Worm (Caenorhabditis elegans): ENCODE data around the gene C33F10.14.
A peak's percentile ranks its signal among the peaks of the same experiment; 100 is the strongest.

C33F10.14 gene

ce11 chrII:4791272-4791671, 5.9 kb upstream of the C33F10.14 start, which contains the start of gene F26G1.1 (continued):
- TF ChIP-seq ceh-27 (GFP tag; optimal IDR thresholded peaks at IDR 0.05) (peak; percentile 77), madf-6 (GFP tag; IDR thresholded peaks at IDR 0.05) (peak; percentile 68), snpc-4 (GFP tag; optimal IDR thresholded peaks at IDR 0.05) (no peak), snpc-4 (tag; optimal IDR thresholded peaks at IDR 0.05) (peak in 1 of 4 experiments; percentile 25), lin-35 (GFP tag; optimal IDR thresholded peaks at IDR 0.05) (peak in 1 of 3 experiments; percentile 86), ZK185.1 (tag; optimal IDR thresholded peaks at IDR 0.05; ENCODE audit: poor library complexity, severe bottlenecking) (peak; percentile 84), lin-54 (GFP tag; optimal IDR thresholded peaks at IDR 0.05) (peak; percentile 82), tlf-1 (GFP tag; optimal IDR thresholded peaks at IDR 0.05) (peak; percentile 6), hmg-20 (GFP tag; IDR thresholded peaks at IDR 0.05) (0 out of 2 replicates have a peak, but pooled peaks have one; percentile 37), pha-4 (tag; optimal IDR thresholded peaks at IDR 0.05) (no peak), nfyb-1 (GFP tag; IDR thresholded peaks at IDR 0.05) (peak; percentile 53; the same call in 1 of the 2 replicates), F23B12.7 (tag; optimal IDR thresholded peaks at IDR 0.05; ENCODE audit: insufficient read depth) (peak; percentile 2), nfya-2 (GFP tag; IDR thresholded peaks at IDR 0.05) (no peak), let-607 (tag; optimal IDR thresholded peaks at IDR 0.05) (peak in 1 of 2 experiments; percentile 34), bed-2 (GFP tag; IDR thresholded peaks at IDR 0.05) (peak; percentile 60; the same call in 1 of the 2 replicates), B0336.3 (GFP tag; IDR thresholded peaks at IDR 0.05) (no peak), hlh-12 (tag; optimal IDR thresholded peaks at IDR 0.05) (no peak), Y53G8AR.9 (GFP tag; conservative IDR thresholded peaks at IDR 0.05) (no peak), egrh-3 (GFP tag; IDR thresholded peaks at IDR 0.05) (peak; percentile 37), F33H1.4 (GFP tag; IDR thresholded peaks at IDR 0.05) (peak; percentile 55), lir-1 (GFP tag; conservative IDR thresholded peaks at IDR 0.05) (peak; percentile 57; the same call in 1 of the 2 replicates), sptf-2 (GFP tag; optimal IDR thresholded peaks at IDR 0.05) (no peak)

ce11 chrII:4793320-4793719, 3.9 kb upstream of the C33F10.14 start:
- 0 out of 2 replicates have a peak, but pooled peaks have one; percentile 12 for TF ChIP-seq attf-6 (GFP tag; IDR thresholded peaks at IDR 0.05)
- TF ChIP-seq efl-1 (GFP tag; optimal IDR thresholded peaks at IDR 0.05), result no peak

- no peak for TF ChIP-seq F10E7.11 (tag; optimal IDR thresholded peaks at IDR 0.05)
- TF ChIP-seq dpff-1 (tag; optimal IDR thresholded peaks at IDR 0.05), result no peak
- no peak for TF ChIP-seq attf-5 (GFP tag; optimal IDR thresholded peaks at IDR 0.05)
- no peak for TF ChIP-seq C06A6.2 (GFP tag; conservative IDR thresholded peaks at IDR 0.05)
- TF ChIP-seq madf-10 (tag; optimal IDR thresholded peaks at IDR 0.05), result no peak
- TF ChIP-seq ztf-18 (tag; optimal IDR thresholded peaks at IDR 0.05), result no peak
- TF ChIP-seq nhr-27 (tag; optimal IDR thresholded peaks at IDR 0.05), result no peak
- no peak for TF ChIP-seq ceh-58 (GFP tag; IDR thresholded peaks at IDR 0.05)
- no peak for TF ChIP-seq mcd-1 (GFP tag; IDR thresholded peaks at IDR 0.05)
- no peak for TF ChIP-seq ztf-6 (GFP tag; IDR thresholded peaks at IDR 0.05)
- no peak for TF ChIP-seq ekl-4 (GFP tag; IDR thresholded peaks at IDR 0.05)
- TF ChIP-seq B0019.2 (GFP tag; conservative IDR thresholded peaks at IDR 0.05), result no peak
Measured at ce11 chrII:4795461-4795860, 1.7 kb upstream of the C33F10.14 start, which contains the start of gene C33F10.4. Gene C33F10.4 (plus strand): TSS chrII:4795761.

Measured in whole organism, young adult.